Fruit fly (Drosophila melanogaster): ENCODE measurements around the gene unc80.

The unc80 gene

dm6 chr3R:27685539-27686012 lies 23.3 kb downstream of the unc80 start, which contains the start of gene CG12880:
Gene CG12880, plus strand, starts transcription at chr3R:27685962.
- TF ChIP-seq EcR (GFP tag; optimal IDR thresholded peaks at IDR 0.05), result no peak
- TF ChIP-seq CG8478 (optimal IDR thresholded peaks at IDR 0.05), result no peak
- no peak for TF ChIP-seq Dll (optimal IDR thresholded peaks at IDR 0.05)
- TF ChIP-seq usp (GFP tag; optimal IDR thresholded peaks at IDR 0.05), result no peak
- no peak for TF ChIP-seq pan (optimal IDR thresholded peaks at IDR 0.05)
- no peak for TF ChIP-seq psq (optimal IDR thresholded peaks at IDR 0.05)

- TF ChIP-seq Dll (optimal IDR thresholded peaks at IDR 0.05) (no peak), pan (optimal IDR thresholded peaks at IDR 0.05) (no peak), CG8478 (optimal IDR thresholded peaks at IDR 0.05) (no peak)
These were observed 25.8 kb downstream of the unc80 start, which contains the start of gene CG31055 for dm6 chr3R:27688034-27688433. Gene CG31055, minus strand, starts transcription at chr3R:27688134.

- TF ChIP-seq usp (GFP tag; optimal IDR thresholded peaks at IDR 0.05) (no peak), EcR (GFP tag; optimal IDR thresholded peaks at IDR 0.05) (no peak), Dll (optimal IDR thresholded peaks at IDR 0.05) (no peak), psq (optimal IDR thresholded peaks at IDR 0.05) (no peak), CG8478 (optimal IDR thresholded peaks at IDR 0.05) (no peak)
These were observed 30.5 kb downstream of the unc80 start for dm6 chr3R:27692645-27693307.

- TF ChIP-seq EcR (GFP tag; optimal IDR thresholded peaks at IDR 0.05) (no peak), pan (optimal IDR thresholded peaks at IDR 0.05) (peak; percentile 61)
These were observed 31.8 kb downstream of the unc80 start, which contains the start of gene CG43319 for dm6 chr3R:27694018-27694417. Gene CG43319, plus strand, starts transcription at chr3R:27694318.

dm6 chr3R:27694583-27694982 lies 32.3 kb downstream of the unc80 start, which contains the start of gene Acp98AB:
Gene Acp98AB, plus strand, starts transcription at chr3R:27694883.
- no peak for TF ChIP-seq CG8478 (optimal IDR thresholded peaks at IDR 0.05)
- TF ChIP-seq usp (GFP tag; optimal IDR thresholded peaks at IDR 0.05), result no peak
- TF ChIP-seq pan (optimal IDR thresholded peaks at IDR 0.05), result no peak
- TF ChIP-seq Dll (optimal IDR thresholded peaks at IDR 0.05), result no peak
- no peak for TF ChIP-seq psq (optimal IDR thresholded peaks at IDR 0.05)
- TF ChIP-seq EcR (GFP tag; optimal IDR thresholded peaks at IDR 0.05), result no peak

- TF ChIP-seq EcR (GFP tag; optimal IDR thresholded peaks at IDR 0.05) (no peak), usp (GFP tag; optimal IDR thresholded peaks at IDR 0.05) (no peak), Dll (optimal IDR thresholded peaks at IDR 0.05) (no peak), CG8478 (optimal IDR thresholded peaks at IDR 0.05) (no peak)
These were observed 32.8 kb downstream of the unc80 start, which contains the start of gene HSPBAP1 for dm6 chr3R:27695019-27695418. Gene HSPBAP1, plus strand, starts transcription at chr3R:27695235.

dm6 chr3R:27699540-27700228 lies 37.4 kb downstream of the unc80 start, which contains the start of gene ALiX:
Gene ALiX, minus strand, starts transcription at chr3R:27700110.
- TF ChIP-seq EcR (GFP tag; optimal IDR thresholded peaks at IDR 0.05) (no peak), usp (GFP tag; optimal IDR thresholded peaks at IDR 0.05) (no peak)

- TF ChIP-seq usp (GFP tag; optimal IDR thresholded peaks at IDR 0.05) (no peak), Dll (optimal IDR thresholded peaks at IDR 0.05) (no peak), pan (optimal IDR thresholded peaks at IDR 0.05) (no peak), CG8478 (optimal IDR thresholded peaks at IDR 0.05) (no peak), psq (optimal IDR thresholded peaks at IDR 0.05) (no peak)
These were observed 38.0 kb downstream of the unc80 start, which contains the start of gene btz for dm6 chr3R:27700229-27700573. Gene btz, plus strand, starts transcription at chr3R:27700361.

- TF ChIP-seq usp (GFP tag; optimal IDR thresholded peaks at IDR 0.05) (no peak), pan (optimal IDR thresholded peaks at IDR 0.05) (no peak), EcR (GFP tag; optimal IDR thresholded peaks at IDR 0.05) (no peak), CG8478 (optimal IDR thresholded peaks at IDR 0.05) (no peak), psq (optimal IDR thresholded peaks at IDR 0.05) (no peak), Dll (optimal IDR thresholded peaks at IDR 0.05) (no peak)
These were observed 43.9 kb downstream of the unc80 start for dm6 chr3R:27706039-27706580.

dm6 chr3R:27706581-27707181 lies 44.4 kb downstream of the unc80 start, which contains the start of the genes CROT and CG12877:
Gene CROT, minus strand, starts transcription at chr3R:27706751.
Gene CG12877, plus strand, starts transcription at chr3R:27707100.
- TF ChIP-seq pan (optimal IDR thresholded peaks at IDR 0.05) (no peak), psq (optimal IDR thresholded peaks at IDR 0.05) (no peak), Dll (optimal IDR thresholded peaks at IDR 0.05) (no peak), EcR (GFP tag; optimal IDR thresholded peaks at IDR 0.05) (no peak), usp (GFP tag; optimal IDR thresholded peaks at IDR 0.05) (no peak)
